Fruit fly (Drosophila melanogaster) whole organism, embryonic: Measurements from ENCODE around the gene CG16984.

Experiments used
- Ada2b ChIP-seq: fragments of 200-800 bp; sonication (Bioruptor generic); IDR thresholded peaks from 2 replicates; pipeline ENCODE4 v1.3.6; 2022; ENCODE audit warnings: missing biosample characterization, missing genetic modification characterization
- Aef1 ChIP-seq: fragments of 200-800 bp; sonication (Bioruptor generic); IDR thresholded peaks from 3 replicates; pipeline ENCODE4 v1.3.6; 2022; ENCODE audit warnings: missing biosample characterization, missing genetic modification characterization
- B-H2 ChIP-seq: fragments of 200-800 bp; sonication (Bioruptor generic); optimal IDR thresholded peaks from 2 replicates; lab custom pipeline; 2018; ENCODE audit warnings: missing biosample characterization, mild to moderate bottlenecking, missing genetic modification characterization
- CG10431 ChIP-seq: fragments of 200-800 bp; sonication (Bioruptor generic); optimal IDR thresholded peaks from 3 replicates; lab custom pipeline; 2018; ENCODE audit warnings: missing biosample characterization, mild to moderate bottlenecking, missing genetic modification characterization
- CG11093 ChIP-seq: fragments of 200-800 bp; sonication (Bioruptor generic); IDR thresholded peaks from 3 replicates; pipeline ENCODE4 v1.3.6; 2022; ENCODE audit warnings: missing biosample characterization, missing genetic modification characterization
- CG11696 ChIP-seq: fragments of 200-800 bp; sonication (Bioruptor generic); IDR thresholded peaks from 2 replicates; pipeline ENCODE4 v1.3.6; 2022; ENCODE audit warnings: missing biosample characterization, missing genetic modification characterization
- CG12236 ChIP-seq: fragments of 200-800 bp; sonication (Bioruptor generic); optimal IDR thresholded peaks from 2 replicates; lab custom pipeline; 2016; ENCODE audit warnings: missing biosample characterization, missing genetic modification characterization
- CG14014 ChIP-seq: fragments of 200-800 bp; sonication (Bioruptor generic); IDR thresholded peaks from 2 replicates; pipeline ENCODE4 v1.3.6; 2022; ENCODE audit warnings: missing biosample characterization, missing genetic modification characterization
- CG14860 ChIP-seq: fragments of 200-800 bp; sonication (Bioruptor generic); IDR thresholded peaks from 3 replicates; pipeline ENCODE4 v1.3.6; 2022; ENCODE audit warnings: missing biosample characterization, missing genetic modification characterization; ENCODE audit not compliant: partially characterized antibody
- CG14965 ChIP-seq: fragments of 200-800 bp; sonication (Bioruptor generic); optimal IDR thresholded peaks from 2 replicates; lab custom pipeline; 2016; ENCODE audit warnings: missing biosample characterization, missing genetic modification characterization, borderline replicate concordance
- CG17359 ChIP-seq: fragments of 200-800 bp; sonication (Bioruptor generic); optimal IDR thresholded peaks from 3 replicates; lab custom pipeline; 2018; ENCODE audit warnings: missing biosample characterization, mild to moderate bottlenecking, missing genetic modification characterization, moderate library complexity
- CG18619 ChIP-seq: fragments of 200-800 bp; sonication (Bioruptor generic); optimal IDR thresholded peaks from 3 replicates; lab custom pipeline; 2017; ENCODE audit warnings: missing biosample characterization, mild to moderate bottlenecking, missing genetic modification characterization
- CG2678 ChIP-seq: fragments of 200-800 bp; sonication (Bioruptor generic); optimal IDR thresholded peaks from 3 replicates; lab custom pipeline; 2019; ENCODE audit warnings: missing biosample characterization, mild to moderate bottlenecking, missing genetic modification characterization, moderate library complexity
- CG31224 ChIP-seq: fragments of 200-800 bp; sonication (Bioruptor generic); IDR thresholded peaks from 2 replicates; pipeline ENCODE4 v1.3.6; 2022; ENCODE audit warnings: missing biosample characterization, missing genetic modification characterization
- CG5180 ChIP-seq: fragments of 200-800 bp; sonication (Bioruptor generic); optimal IDR thresholded peaks from 3 replicates; lab custom pipeline; 2017; ENCODE audit warnings: missing biosample characterization, missing genetic modification characterization, mild to moderate bottlenecking, moderate library complexity, missing genetic modification reagents
- CG6175 ChIP-seq: fragments of 200-800 bp; sonication (Bioruptor generic); IDR thresholded peaks from 3 replicates; pipeline ENCODE4 v1.3.6; 2022; ENCODE audit warnings: missing biosample characterization, missing genetic modification characterization
- CG8478 ChIP-seq: fragments of >200 bp; optimal IDR thresholded peaks from 2 replicates; lab custom pipeline; 2018
- CG9876 ChIP-seq: fragments of 200-800 bp; sonication (Bioruptor generic); optimal IDR thresholded peaks from 2 replicates; lab custom pipeline; 2016; ENCODE audit warnings: missing biosample characterization, missing genetic modification characterization
- Dfd ChIP-seq, 2 experiments: fragments of >200 bp; optimal IDR thresholded peaks; 2 replicates each; lab custom pipeline; 2017; ENCODE audit warnings: missing biosample characterization in 2 of 2, missing genetic modification characterization in 2 of 2
- Dref ChIP-seq: fragments of 200-800 bp; sonication (Bioruptor generic); IDR thresholded peaks from 2 replicates; pipeline ENCODE4 v1.3.6; 2022; ENCODE audit warnings: missing biosample characterization, missing genetic modification characterization
- Fer1 ChIP-seq: fragments of 200-800 bp; sonication (Bioruptor generic); optimal IDR thresholded peaks from 2 replicates; lab custom pipeline; 2017; ENCODE audit warnings: missing biosample characterization, mild to moderate bottlenecking, missing genetic modification characterization
- Hr51 ChIP-seq, 2 experiments: fragments of 200-800 bp; sonication (Bioruptor generic); optimal IDR thresholded peaks; 2 replicates in 1 of 2; 3 replicates in 1 of 2; lab custom pipeline; 2016 to 2018; ENCODE audit warnings: missing biosample characterization in 2 of 2, missing genetic modification characterization in 2 of 2, mild to moderate bottlenecking in 1 of 2, moderate library complexity in 1 of 2
- MTF-1 ChIP-seq: fragments of 200-800 bp; sonication (Bioruptor generic); optimal IDR thresholded peaks from 2 replicates; lab custom pipeline; 2018; ENCODE audit warnings: missing biosample characterization, mild to moderate bottlenecking, missing genetic modification characterization, borderline replicate concordance
- Nf-YA ChIP-seq: fragments of 200-800 bp; sonication (Bioruptor generic); IDR thresholded peaks from 2 replicates; pipeline ENCODE4 v1.3.6; 2022; ENCODE audit warnings: missing biosample characterization, missing genetic modification characterization
- Ravus ChIP-seq: fragments of 200-800 bp; sonication (Bioruptor generic); IDR thresholded peaks from 2 replicates; pipeline ENCODE4 v1.3.6; 2022; ENCODE audit warnings: missing biosample characterization, missing genetic modification characterization
- Six4 ChIP-seq: fragments of 200-800 bp; sonication (Bioruptor generic); optimal IDR thresholded peaks from 2 replicates; lab custom pipeline; 2016; ENCODE audit warnings: missing biosample characterization, missing genetic modification characterization
- Tbp ChIP-seq: fragments of >200 bp; optimal IDR thresholded peaks from 2 replicates; lab custom pipeline; 2018; ENCODE audit warnings: missing biosample characterization, missing genetic modification characterization
- Trl ChIP-seq, 3 experiments: fragments of >200 bp in 2 of 3; fragments of 200-800 bp in 1 of 3; sonication (Bioruptor generic) in 1 of 3; optimal IDR thresholded peaks; 2 replicates in 1 of 3; 3 replicates in 2 of 3; lab custom pipeline; 2016 to 2017; ENCODE audit warnings: missing biosample characterization in 1 of 3, missing genetic modification characterization in 1 of 3
- Vsx1 ChIP-seq: fragments of 200-800 bp; sonication (Bioruptor generic); optimal IDR thresholded peaks from 2 replicates; lab custom pipeline; 2017; ENCODE audit warnings: missing biosample characterization, mild to moderate bottlenecking, missing genetic modification characterization, missing genetic modification reagents
- Xrp1 ChIP-seq: fragments of 200-800 bp; sonication (Bioruptor generic); IDR thresholded peaks from 2 replicates; pipeline ENCODE4 v1.3.6; 2022; ENCODE audit warnings: missing biosample characterization, missing genetic modification characterization
- al ChIP-seq: fragments of 200-800 bp; sonication (Bioruptor generic); IDR thresholded peaks from 2 replicates; pipeline ENCODE4 v1.3.6; 2022; ENCODE audit warnings: missing biosample characterization, missing genetic modification characterization
- br ChIP-seq: fragments of >200 bp; optimal IDR thresholded peaks from 2 replicates; lab custom pipeline; 2017
- btn ChIP-seq: fragments of 200-800 bp; sonication (Bioruptor generic); optimal IDR thresholded peaks from 2 replicates; lab custom pipeline; 2016; ENCODE audit warnings: missing biosample characterization, missing genetic modification characterization
- caup ChIP-seq: fragments of 200-800 bp; sonication (Bioruptor generic); optimal IDR thresholded peaks from 3 replicates; lab custom pipeline; 2017; ENCODE audit warnings: missing biosample characterization, mild to moderate bottlenecking, missing genetic modification characterization, moderate library complexity; ENCODE audit not compliant: severe bottlenecking
- dan ChIP-seq: fragments of 200-800 bp; sonication (Bioruptor generic); IDR thresholded peaks from 2 replicates; pipeline ENCODE4 v1.3.6; 2022; ENCODE audit warnings: missing biosample characterization, missing genetic modification characterization
- disco-r ChIP-seq: fragments of 200-800 bp; sonication (Bioruptor generic); optimal IDR thresholded peaks from 2 replicates; lab custom pipeline; 2016; ENCODE audit warnings: missing biosample characterization, missing genetic modification characterization
- dysf ChIP-seq: fragments of 200-800 bp; sonication (Bioruptor generic); IDR thresholded peaks from 3 replicates; pipeline ENCODE4 v1.3.6; 2022; ENCODE audit warnings: missing biosample characterization, missing genetic modification characterization
- en ChIP-seq: fragments of 200-800 bp; sonication (Bioruptor generic); optimal IDR thresholded peaks from 2 replicates; lab custom pipeline; 2016; ENCODE audit warnings: missing biosample characterization, missing genetic modification characterization
- gsb-n ChIP-seq: fragments of 200-800 bp; sonication (Bioruptor generic); optimal IDR thresholded peaks from 3 replicates; lab custom pipeline; 2018; ENCODE audit warnings: missing biosample characterization, mild to moderate bottlenecking, missing genetic modification characterization
- hbn ChIP-seq: fragments of 200-800 bp; sonication (Bioruptor generic); IDR thresholded peaks from 2 replicates; pipeline ENCODE4 v1.3.6; 2022; ENCODE audit warnings: missing biosample characterization, missing genetic modification characterization; ENCODE audit not compliant: partially characterized antibody
- jumu ChIP-seq: fragments of 200-800 bp; sonication (Bioruptor generic); optimal IDR thresholded peaks from 3 replicates; lab custom pipeline; 2016; ENCODE audit warnings: missing biosample characterization, missing genetic modification characterization
- mirr ChIP-seq: fragments of 200-800 bp; sonication (Bioruptor generic); optimal IDR thresholded peaks from 3 replicates; lab custom pipeline; 2018; ENCODE audit warnings: missing biosample characterization, mild to moderate bottlenecking, missing genetic modification characterization
- odd ChIP-seq: fragments of 200-800 bp; sonication (Bioruptor generic); optimal IDR thresholded peaks from 2 replicates; lab custom pipeline; 2017; ENCODE audit warnings: missing biosample characterization, mild to moderate bottlenecking, missing genetic modification characterization
- pho ChIP-seq: fragments of 200-800 bp; sonication (Bioruptor generic); optimal IDR thresholded peaks from 2 replicates; lab custom pipeline; 2016; ENCODE audit warnings: missing biosample characterization, missing genetic modification characterization
- ranshi ChIP-seq: fragments of 200-800 bp; sonication (Bioruptor generic); IDR thresholded peaks from 2 replicates; pipeline ENCODE4 v1.3.6; 2022; ENCODE audit warnings: missing biosample characterization, missing genetic modification characterization
- row ChIP-seq: fragments of 200-800 bp; sonication (Bioruptor generic); IDR thresholded peaks from 3 replicates; pipeline ENCODE4 v1.3.6; 2022; ENCODE audit warnings: missing biosample characterization, missing genetic modification characterization
- twi ChIP-seq: fragments of 200-800 bp; optimal IDR thresholded peaks from 2 replicates; lab custom pipeline; 2019; ENCODE audit warnings: missing biosample characterization, mild to moderate bottlenecking, missing genetic modification characterization, moderate library complexity
- tx ChIP-seq: fragments of 200-800 bp; sonication (Bioruptor generic); optimal IDR thresholded peaks from 2 replicates; lab custom pipeline; 2016; ENCODE audit warnings: missing biosample characterization, missing genetic modification characterization
- zfh2 ChIP-seq: fragments of 200-800 bp; sonication (Bioruptor generic); optimal IDR thresholded peaks from 2 replicates; lab custom pipeline; 2016; ENCODE audit warnings: missing biosample characterization, missing genetic modification characterization

CG16984 gene

DNA sequence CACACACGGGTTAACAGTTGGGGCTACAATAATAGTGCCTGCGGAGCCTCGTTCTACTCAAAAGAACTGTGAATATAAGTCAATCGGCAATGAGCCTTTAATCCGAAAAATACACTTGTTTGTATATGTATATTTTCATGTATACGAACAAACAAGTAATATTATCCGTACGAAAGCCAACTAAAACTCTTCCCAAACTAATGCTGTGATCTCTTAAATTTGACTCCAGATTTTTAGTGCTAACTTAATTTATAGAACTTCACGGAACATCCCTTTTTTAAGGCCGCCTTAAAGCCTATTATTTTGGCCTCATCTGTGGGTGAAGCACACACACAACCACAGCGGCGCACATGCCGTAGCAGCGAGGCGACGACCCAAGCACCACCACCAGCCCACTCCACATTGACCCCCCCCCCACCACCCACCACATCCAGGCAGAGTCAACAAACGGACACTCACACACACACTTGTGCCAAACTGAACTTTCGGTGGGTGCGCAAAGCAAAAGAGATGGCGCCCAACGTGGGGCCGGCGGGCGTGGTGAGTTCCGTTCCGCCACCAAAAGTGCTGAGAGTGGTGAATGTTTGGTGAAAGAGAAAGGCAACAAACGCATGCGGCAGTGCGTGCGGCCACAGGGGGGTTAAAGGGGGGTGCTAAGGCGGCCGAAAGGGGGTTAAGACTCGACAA is 11.3 kb upstream of the CG16984 start (continued):
- no peak; the same call in 1 of the 2 replicates for TF ChIP-seq CG31224 (GFP tag; lab: Robert Waterston, UW)
- TF ChIP-seq Ada2b = peak; percentile 74
- no peak for TF ChIP-seq CG14860 (GFP tag; lab: Robert Waterston, UW)
- peak; percentile 66 for TF ChIP-seq pho (GFP tag; lab: Kevin White, UChicago)
- peak; percentile 88 for TF ChIP-seq dysf (GFP tag; lab: Robert Waterston, UW)
- TF ChIP-seq CG14965 (GFP tag; lab: Kevin White, UChicago) = peak; percentile 13
- TF ChIP-seq CG11696 (GFP tag; lab: Robert Waterston, UW) = peak; percentile 93
- peak; percentile 81 for TF ChIP-seq Six4 (GFP tag; lab: Kevin White, UChicago)
- no peak for TF ChIP-seq dan (GFP tag; lab: Robert Waterston, UW)
- no peak for TF ChIP-seq B-H2 (GFP tag; lab: Kevin White, UChicago)
- TF ChIP-seq CG9876 (GFP tag; lab: Kevin White, UChicago) = peak; percentile 51
- peak; percentile 34 for TF ChIP-seq zfh2
- TF ChIP-seq twi (tag; lab: Kevin White, UChicago) = peak; percentile 53
- TF ChIP-seq Xrp1 (GFP tag; lab: Robert Waterston, UW) = peak; percentile 73
- peak; percentile 68 for TF ChIP-seq Vsx1 (GFP tag; lab: Kevin White, UChicago)
- TF ChIP-seq gsb-n (tag; lab: Kevin White, UChicago) = peak; percentile 67
- TF ChIP-seq CG14014 (GFP tag; lab: Robert Waterston, UW) = no peak; the same call in none of the 2 replicates
- TF ChIP-seq br = no peak
- TF ChIP-seq MTF-1 = peak; percentile 29
- no peak for TF ChIP-seq CG8478 (lab: Kevin White, UChicago)
- peak; percentile 25 to 90 for TF ChIP-seq Hr51 (GFP tag; optimal IDR thresholded peaks at IDR 0.05; lab: Kevin White, UChicago)
- peak; percentile 80 for TF ChIP-seq CG5180
- peak; percentile 63 for TF ChIP-seq CG12236 (GFP tag; lab: Kevin White, UChicago)
- peak; percentile 81 for TF ChIP-seq row (GFP tag; lab: Robert Waterston, UW)
- TF ChIP-seq odd (GFP tag; lab: Kevin White, UChicago) = peak; percentile 87
- peak; percentile 83 for TF ChIP-seq CG17359 (tag; lab: Kevin White, UChicago)
- no peak for TF ChIP-seq mirr (GFP tag; lab: Kevin White, UChicago)
- TF ChIP-seq caup (GFP tag; lab: Kevin White, UChicago) = peak; percentile 76
- TF ChIP-seq en (GFP tag; lab: Kevin White, UChicago) = peak; percentile 60
- peak; percentile 59 for TF ChIP-seq btn (GFP tag; lab: Kevin White, UChicago)
- peak in 1 of 2 experiments; percentile 19 for TF ChIP-seq Trl (optimal IDR thresholded peaks at IDR 0.05; lab: Kevin White, UChicago)
- peak; percentile 50 for TF ChIP-seq Trl (GFP tag; optimal IDR thresholded peaks at IDR 0.05; lab: Kevin White, UChicago)
- TF ChIP-seq Nf-YA (GFP tag; lab: Robert Waterston, UW) = 0 out of 2 replicates have a peak, but pooled peaks have one; percentile 42
- peak; percentile 58; the same call in 2 of the 3 replicates for TF ChIP-seq CG11093 (GFP tag; lab: Robert Waterston, UW)
- TF ChIP-seq al (GFP tag; lab: Robert Waterston, UW) = 0 out of 2 replicates have a peak, but pooled peaks have one; percentile 46
- peak; percentile 63 for TF ChIP-seq jumu (GFP tag; lab: Kevin White, UChicago)
- peak; percentile 90 for TF ChIP-seq Fer1
- 0 out of 2 replicates have a peak, but pooled peaks have one; percentile 26 for TF ChIP-seq hbn (GFP tag; lab: Robert Waterston, UW)
- TF ChIP-seq Aef1 (GFP tag; lab: Robert Waterston, UW) = peak; percentile 34; the same call in 1 of the 3 replicates
- TF ChIP-seq ranshi (GFP tag; lab: Robert Waterston, UW) = no peak
- peak; percentile 93 for TF ChIP-seq CG2678 (tag; lab: Kevin White, UChicago)
- TF ChIP-seq Dfd (GFP tag; optimal IDR thresholded peaks at IDR 0.05; lab: Kevin White, UChicago) = no peak
- TF ChIP-seq tx (GFP tag; lab: Kevin White, UChicago) = peak; percentile 61
- TF ChIP-seq Ravus (GFP tag; lab: Robert Waterston, UW) = peak; percentile 27; the same call in 1 of the 2 replicates
- peak; percentile 87 for TF ChIP-seq CG18619
- peak; percentile 76 for TF ChIP-seq disco-r (GFP tag; lab: Kevin White, UChicago)
- no peak for TF ChIP-seq Dref
- peak; percentile 77 for TF ChIP-seq CG10431
- TF ChIP-seq Tbp (GFP tag; lab: Kevin White, UChicago) = no peak
- TF ChIP-seq CG6175 (GFP tag; lab: Robert Waterston, UW) = 0 out of 3 replicates have a peak, but pooled peaks have one; percentile 39
